Worm (Caenorhabditis elegans): ENCODE results near the gene W06G6.15.

- TF ChIP-seq alr-1 (tag; optimal IDR thresholded peaks at IDR 0.05; ENCODE audit: borderline replicate concordance) = no peak
- TF ChIP-seq dpl-1 (GFP tag; optimal IDR thresholded peaks at IDR 0.05) = no peak
- TF ChIP-seq nhr-12 (tag; optimal IDR thresholded peaks at IDR 0.05) = no peak
- no peak for TF ChIP-seq mdl-1 (tag; optimal IDR thresholded peaks at IDR 0.05)
- TF ChIP-seq lin-15B (tag; optimal IDR thresholded peaks at IDR 0.05) = no peak
- no peak for TF ChIP-seq lin-35 (GFP tag; optimal IDR thresholded peaks at IDR 0.05)
- no peak for TF ChIP-seq fos-1 (tag; optimal IDR thresholded peaks at IDR 0.05)
- no peak for TF ChIP-seq lsy-2 (tag; optimal IDR thresholded peaks at IDR 0.05)
- TF ChIP-seq ceh-82 (tag; optimal IDR thresholded peaks at IDR 0.05) = no peak
- no peak for TF ChIP-seq egl-27 (tag; optimal IDR thresholded peaks at IDR 0.05)
- TF ChIP-seq aha-1 (tag; optimal IDR thresholded peaks at IDR 0.05) = no peak
- TF ChIP-seq tbx-2 (tag; optimal IDR thresholded peaks at IDR 0.05) = no peak
- TF ChIP-seq ama-1 (optimal IDR thresholded peaks at IDR 0.05) = no peak
Observed at ce11 chrV:16640366-16640765, 14.0 kb upstream of the W06G6.15 start.

Measured in whole organism, L1 larva.